Fruit fly (Drosophila melanogaster) whole organism, prepupa: ENCODE results near the gene CG34276.

Experiments used
- CG31627 ChIP-seq: fragments of 200-800 bp; sonication (Bioruptor generic); optimal IDR thresholded peaks from 3 replicates; lab custom pipeline; 2016; ENCODE audit warnings: missing biosample characterization, missing genetic modification characterization
- CG6276 ChIP-seq: fragments of 200-800 bp; sonication (Bioruptor generic); optimal IDR thresholded peaks from 2 replicates; lab custom pipeline; 2017; ENCODE audit warnings: missing biosample characterization, mild to moderate bottlenecking, missing genetic modification characterization
- Sox15 ChIP-seq: fragments of 200-800 bp; sonication (Bioruptor generic); optimal IDR thresholded peaks from 3 replicates; lab custom pipeline; 2016; ENCODE audit warnings: missing biosample characterization, missing genetic modification characterization
- fd59A ChIP-seq: fragments of 200-800 bp; sonication (Bioruptor generic); optimal IDR thresholded peaks from 2 replicates; lab custom pipeline; 2017; ENCODE audit warnings: missing biosample characterization, mild to moderate bottlenecking, missing genetic modification characterization, missing genetic modification reagents

DNA sequence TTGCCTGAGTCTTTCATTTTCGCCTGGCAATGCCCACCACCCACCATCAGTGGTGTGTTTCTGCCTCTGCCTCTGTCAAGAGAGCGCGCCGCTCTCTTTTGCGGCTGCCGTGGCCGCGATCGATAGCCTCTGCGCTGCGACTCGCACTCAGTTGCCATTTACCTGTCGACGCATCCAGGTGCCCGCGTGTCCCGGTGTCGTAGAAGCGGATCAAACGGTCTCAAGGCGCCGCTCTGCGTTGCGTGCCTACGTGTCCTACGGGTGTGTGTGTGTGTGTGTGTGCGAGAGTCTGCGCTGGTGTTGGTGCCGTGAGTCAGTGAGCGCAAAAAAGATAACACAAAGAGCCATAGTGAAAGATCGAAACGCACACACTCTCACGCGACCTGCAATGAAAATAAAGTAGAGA is 4.7 kb upstream of the CG34276 start, which contains the start of gene Fbxl7:
- TF ChIP-seq CG6276 (GFP tag; lab: Kevin White, UChicago): no peak
- no peak for TF ChIP-seq Sox15 (GFP tag; lab: Kevin White, UChicago)
- TF ChIP-seq CG31627 (GFP tag; lab: Kevin White, UChicago): no peak
- no peak for TF ChIP-seq fd59A (GFP tag; lab: Kevin White, UChicago)
